Fruit fly (Drosophila melanogaster) whole organism, embryonic: Measurements from ENCODE around the gene CG3632.

Experiments used
- Bteb2 ChIP-seq: fragments of 200-800 bp; sonication (Bioruptor generic); optimal IDR thresholded peaks from 2 replicates; lab custom pipeline; 2016; ENCODE audit warnings: missing biosample characterization, missing genetic modification characterization
- CG1024 ChIP-seq: fragments of 200-800 bp; sonication (Bioruptor generic); IDR thresholded peaks from 2 replicates; pipeline ENCODE4 v1.3.6; 2022; ENCODE audit warnings: missing biosample characterization, missing genetic modification characterization
- CG12104 ChIP-seq: fragments of 200-800 bp; sonication (Bioruptor generic); optimal IDR thresholded peaks from 3 replicates; lab custom pipeline; 2016; ENCODE audit warnings: missing biosample characterization, missing genetic modification characterization
- CG12744 ChIP-seq: fragments of 200-800 bp; sonication (Bioruptor generic); optimal IDR thresholded peaks from 2 replicates; lab custom pipeline; 2016; ENCODE audit warnings: missing biosample characterization, missing genetic modification characterization
- CG13296 ChIP-seq: fragments of 200-800 bp; sonication (Bioruptor generic); optimal IDR thresholded peaks from 3 replicates; lab custom pipeline; 2018; ENCODE audit warnings: missing biosample characterization, mild to moderate bottlenecking, missing genetic modification characterization
- CG14965 ChIP-seq: fragments of 200-800 bp; sonication (Bioruptor generic); optimal IDR thresholded peaks from 2 replicates; lab custom pipeline; 2016; ENCODE audit warnings: missing biosample characterization, missing genetic modification characterization, borderline replicate concordance
- CG17385 ChIP-seq: fragments of 200-800 bp; sonication (Bioruptor generic); optimal IDR thresholded peaks from 3 replicates; lab custom pipeline; 2018; ENCODE audit warnings: missing biosample characterization, mild to moderate bottlenecking, missing genetic modification characterization
- CG17802 ChIP-seq: fragments of 200-800 bp; sonication (Bioruptor generic); optimal IDR thresholded peaks from 2 replicates; lab custom pipeline; 2018; ENCODE audit warnings: missing biosample characterization, mild to moderate bottlenecking, missing genetic modification characterization, moderate library complexity
- CG17912 ChIP-seq: fragments of 200-800 bp; sonication (Bioruptor generic); optimal IDR thresholded peaks from 2 replicates; lab custom pipeline; 2018; ENCODE audit warnings: missing biosample characterization, mild to moderate bottlenecking, missing genetic modification characterization
- CG1832 ChIP-seq: fragments of 200-800 bp; sonication (Bioruptor generic); optimal IDR thresholded peaks from 2 replicates; lab custom pipeline; 2017; ENCODE audit warnings: missing biosample characterization, mild to moderate bottlenecking, missing genetic modification characterization, inconsistent platforms
- CG2116 ChIP-seq: fragments of 200-800 bp; sonication (Bioruptor generic); optimal IDR thresholded peaks from 3 replicates; lab custom pipeline; 2018; ENCODE audit warnings: missing biosample characterization, mild to moderate bottlenecking, missing genetic modification characterization
- CG2129 ChIP-seq: fragments of 200-800 bp; sonication (Bioruptor generic); IDR thresholded peaks from 2 replicates; pipeline ENCODE4 v1.3.6; 2022; ENCODE audit warnings: missing biosample characterization, missing genetic modification characterization; ENCODE audit not compliant: partially characterized antibody
- CG30431 ChIP-seq: fragments of 200-800 bp; sonication (Bioruptor generic); optimal IDR thresholded peaks from 2 replicates; lab custom pipeline; 2017; ENCODE audit warnings: missing biosample characterization, missing genetic modification characterization
- CG33213 ChIP-seq: fragments of 200-800 bp; sonication (Bioruptor generic); optimal IDR thresholded peaks from 3 replicates; lab custom pipeline; 2016; ENCODE audit warnings: missing biosample characterization, missing genetic modification characterization
- CG43689 ChIP-seq: fragments of 200-800 bp; sonication (Bioruptor generic); IDR thresholded peaks from 2 replicates; pipeline ENCODE4 v1.3.6; 2022; ENCODE audit warnings: missing biosample characterization, missing genetic modification characterization
- CG6689 ChIP-seq: fragments of 200-800 bp; sonication (Bioruptor generic); IDR thresholded peaks from 2 replicates; pipeline ENCODE4 v1.3.6; 2022; ENCODE audit warnings: missing biosample characterization, missing genetic modification characterization
- CG8765 ChIP-seq: fragments of 200-800 bp; sonication (Bioruptor generic); IDR thresholded peaks from 2 replicates; pipeline ENCODE4 v1.3.6; 2022; ENCODE audit warnings: missing biosample characterization, missing genetic modification characterization
- Chrac-16 ChIP-seq: fragments of 200-800 bp; sonication (Bioruptor generic); optimal IDR thresholded peaks from 3 replicates; lab custom pipeline; 2016; ENCODE audit warnings: missing biosample characterization, missing genetic modification characterization
- Doc2 ChIP-seq: fragments of 200-800 bp; sonication (Bioruptor generic); IDR thresholded peaks from 2 replicates; pipeline ENCODE4 v1.3.6; 2022; ENCODE audit warnings: missing biosample characterization, missing genetic modification characterization
- Eip74EF ChIP-seq, 2 experiments: fragments of 200-800 bp in 1 of 2; fragments of >200 bp in 1 of 2; sonication (Bioruptor generic) in 1 of 2; optimal IDR thresholded peaks; 2 replicates each; lab custom pipeline; 2017 to 2019; ENCODE audit warnings: missing biosample characterization in 2 of 2, missing genetic modification characterization in 2 of 2, mild to moderate bottlenecking in 1 of 2, moderate library complexity in 1 of 2
- Hsf ChIP-seq: fragments of 200-800 bp; sonication (Bioruptor generic); optimal IDR thresholded peaks from 3 replicates; lab custom pipeline; 2016; ENCODE audit warnings: missing biosample characterization, missing genetic modification characterization
- MTF-1 ChIP-seq: fragments of 200-800 bp; sonication (Bioruptor generic); optimal IDR thresholded peaks from 2 replicates; lab custom pipeline; 2018; ENCODE audit warnings: missing biosample characterization, mild to moderate bottlenecking, missing genetic modification characterization, borderline replicate concordance
- Nf-YB ChIP-seq: fragments of 200-800 bp; sonication (Bioruptor generic); optimal IDR thresholded peaks from 3 replicates; lab custom pipeline; 2019; ENCODE audit warnings: missing biosample characterization, mild to moderate bottlenecking, missing genetic modification characterization, moderate library complexity
- Oaz ChIP-seq: fragments of 200-800 bp; sonication (Bioruptor generic); IDR thresholded peaks from 2 replicates; pipeline ENCODE4 v1.3.6; 2022; ENCODE audit warnings: missing biosample characterization, missing genetic modification characterization
- Optix ChIP-seq: fragments of 200-800 bp; sonication (Bioruptor generic); IDR thresholded peaks from 3 replicates; pipeline ENCODE4 v1.3.6; 2022; ENCODE audit warnings: missing biosample characterization, missing genetic modification characterization
- Trl ChIP-seq, 3 experiments: fragments of >200 bp in 2 of 3; fragments of 200-800 bp in 1 of 3; sonication (Bioruptor generic) in 1 of 3; optimal IDR thresholded peaks; 2 replicates in 1 of 3; 3 replicates in 2 of 3; lab custom pipeline; 2016 to 2017; ENCODE audit warnings: missing biosample characterization in 1 of 3, missing genetic modification characterization in 1 of 3
- YL-1 ChIP-seq: fragments of 200-800 bp; sonication (Bioruptor generic); optimal IDR thresholded peaks from 3 replicates; lab custom pipeline; 2017; ENCODE audit warnings: missing biosample characterization, mild to moderate bottlenecking, missing genetic modification characterization
- az2 ChIP-seq: fragments of 200-800 bp; sonication (Bioruptor generic); optimal IDR thresholded peaks from 3 replicates; lab custom pipeline; 2016; ENCODE audit warnings: missing biosample characterization, missing genetic modification characterization
- cas ChIP-seq: fragments of 200-800 bp; sonication (Bioruptor generic); IDR thresholded peaks from 2 replicates; pipeline ENCODE4 v1.3.6; 2022; ENCODE audit warnings: missing biosample characterization, missing genetic modification characterization
- danr ChIP-seq: fragments of 200-800 bp; sonication (Bioruptor generic); IDR thresholded peaks from 2 replicates; pipeline ENCODE4 v1.3.6; 2022; ENCODE audit warnings: missing biosample characterization, missing genetic modification characterization
- dmrt11E ChIP-seq: fragments of 200-800 bp; sonication (Bioruptor generic); optimal IDR thresholded peaks from 3 replicates; lab custom pipeline; 2018; ENCODE audit warnings: missing biosample characterization, mild to moderate bottlenecking, missing genetic modification characterization, moderate library complexity
- gcm ChIP-seq: fragments of 200-800 bp; sonication (Bioruptor generic); optimal IDR thresholded peaks from 2 replicates; lab custom pipeline; 2019; ENCODE audit warnings: missing biosample characterization, mild to moderate bottlenecking, missing genetic modification characterization, moderate library complexity
- grau ChIP-seq: fragments of 200-800 bp; optimal IDR thresholded peaks from 3 replicates; lab custom pipeline; 2019; ENCODE audit warnings: missing biosample characterization, mild to moderate bottlenecking, missing genetic modification characterization, moderate library complexity
- kni ChIP-seq: fragments of 200-800 bp; sonication (Bioruptor generic); optimal IDR thresholded peaks from 3 replicates; lab custom pipeline; 2017; ENCODE audit warnings: mild to moderate bottlenecking, missing biosample characterization, missing genetic modification reagents, missing genetic modification characterization
- lmd ChIP-seq: fragments of 200-800 bp; sonication (Bioruptor generic); IDR thresholded peaks from 2 replicates; pipeline ENCODE4 v1.3.6; 2022; ENCODE audit warnings: missing biosample characterization, missing genetic modification characterization
- nerfin-2 ChIP-seq: fragments of 200-800 bp; sonication (Bioruptor generic); IDR thresholded peaks from 2 replicates; pipeline ENCODE4 v1.3.6; 2022; ENCODE audit warnings: missing biosample characterization, missing genetic modification characterization; ENCODE audit not compliant: partially characterized antibody
- pnt ChIP-seq: fragments of 200-800 bp; sonication (Bioruptor generic); optimal IDR thresholded peaks from 3 replicates; lab custom pipeline; 2016; ENCODE audit warnings: missing biosample characterization, missing genetic modification characterization
- prd ChIP-seq, 3 experiments: fragments of >200 bp in 2 of 3; fragments of 200-800 bp in 1 of 3; sonication (Bioruptor generic) in 1 of 3; optimal IDR thresholded peaks in 2 of 3; IDR thresholded peaks in 1 of 3; 2 replicates in 2 of 3; 3 replicates in 1 of 3; pipeline versions ENCODE4 v1.3.6 to Lab custom; 2017 to 2022; ENCODE audit warnings: missing biosample characterization in 1 of 3, missing genetic modification characterization in 1 of 3
- psq ChIP-seq: fragments of 200-800 bp; sonication (Bioruptor generic); optimal IDR thresholded peaks from 2 replicates; lab custom pipeline; 2017; ENCODE audit warnings: missing biosample characterization, missing genetic modification characterization
- pum ChIP-seq: fragments of 200-800 bp; sonication (Bioruptor generic); optimal IDR thresholded peaks from 2 replicates; lab custom pipeline; 2016; ENCODE audit warnings: missing biosample characterization, missing genetic modification characterization
- ranshi ChIP-seq: fragments of 200-800 bp; sonication (Bioruptor generic); IDR thresholded peaks from 2 replicates; pipeline ENCODE4 v1.3.6; 2022; ENCODE audit warnings: missing biosample characterization, missing genetic modification characterization
- sc ChIP-seq, 3 experiments: fragments of >200 bp in 2 of 3; fragments of 200-800 bp in 1 of 3; sonication (Bioruptor generic) in 1 of 3; optimal IDR thresholded peaks; 2 replicates in 2 of 3; 3 replicates in 1 of 3; lab custom pipeline; 2017; ENCODE audit warnings: mild to moderate bottlenecking in 1 of 3, missing biosample characterization in 1 of 3, missing genetic modification characterization in 1 of 3, missing genetic modification reagents in 1 of 3
- seq ChIP-seq: fragments of 200-800 bp; sonication (Bioruptor generic); IDR thresholded peaks from 2 replicates; pipeline ENCODE4 v1.3.6; 2022; ENCODE audit warnings: missing biosample characterization, missing genetic modification characterization
- trem ChIP-seq: fragments of 200-800 bp; optimal IDR thresholded peaks from 3 replicates; lab custom pipeline; 2019; ENCODE audit warnings: missing biosample characterization, mild to moderate bottlenecking, missing genetic modification characterization, moderate library complexity
- ttk ChIP-seq: fragments of 200-800 bp; sonication (Bioruptor generic); IDR thresholded peaks from 2 replicates; pipeline ENCODE4 v2.1.2; 2022; ENCODE audit warnings: missing biosample characterization, missing genetic modification characterization
- unc-4 ChIP-seq: fragments of 200-800 bp; sonication (Bioruptor generic); IDR thresholded peaks from 2 replicates; pipeline ENCODE4 v1.3.6; 2022; ENCODE audit warnings: missing biosample characterization, missing genetic modification characterization; ENCODE audit not compliant: partially characterized antibody
- unpg ChIP-seq: fragments of 200-800 bp; sonication (Bioruptor generic); optimal IDR thresholded peaks from 3 replicates; lab custom pipeline; 2018; ENCODE audit warnings: missing biosample characterization, mild to moderate bottlenecking, missing genetic modification characterization, moderate library complexity

The CG3632 gene

DNA sequence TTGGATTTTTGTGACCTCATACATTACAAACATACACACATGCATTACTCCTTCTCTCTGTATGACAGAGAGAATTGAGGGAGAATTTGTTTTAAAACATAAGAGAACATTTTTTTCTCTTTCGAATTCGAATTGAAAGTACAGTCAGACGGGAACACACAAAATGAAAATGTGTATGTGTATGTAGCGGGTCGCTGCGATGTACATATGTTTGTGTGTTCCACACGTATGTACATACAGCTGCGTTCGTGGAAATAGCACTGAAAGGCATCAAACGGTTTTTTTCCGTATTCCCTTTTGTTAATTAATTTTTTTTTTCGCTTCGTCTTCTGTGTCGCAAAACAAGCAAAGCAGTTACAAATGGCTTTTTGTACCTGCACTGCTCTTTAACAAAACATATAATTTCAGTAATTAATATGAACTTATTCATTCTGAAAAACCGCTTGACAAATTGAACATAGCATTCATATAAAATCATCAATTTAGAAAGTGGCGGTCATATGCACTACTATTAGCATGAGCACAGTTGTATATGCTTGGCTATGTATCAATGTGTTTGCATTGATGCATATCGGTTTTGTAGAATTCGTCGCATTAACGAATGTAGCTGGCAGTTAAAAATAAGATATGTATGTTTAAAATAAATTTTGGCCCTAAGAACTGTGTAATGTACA lies 36.3 kb downstream of the CG3632 start (continued):
- peak; percentile 91 for TF ChIP-seq CG12744 (GFP tag; lab: Kevin White, UChicago)
- peak; percentile 95 for TF ChIP-seq unpg (GFP tag; lab: Kevin White, UChicago)
- TF ChIP-seq ttk (GFP tag; lab: Robert Waterston, UW), result peak; percentile 90
- peak; percentile 91 for TF ChIP-seq Chrac-16 (GFP tag; lab: Kevin White, UChicago)
- TF ChIP-seq unc-4 (GFP tag; lab: Robert Waterston, UW), result no peak
- TF ChIP-seq az2, result peak; percentile 94
- TF ChIP-seq CG1832, result no peak
- TF ChIP-seq Optix (GFP tag; lab: Robert Waterston, UW), result peak; percentile 91
- no peak for TF ChIP-seq Doc2 (GFP tag; lab: Robert Waterston, UW)
- no peak for TF ChIP-seq nerfin-2 (GFP tag; lab: Robert Waterston, UW)
- peak; percentile 90 for TF ChIP-seq Bteb2
- no peak for TF ChIP-seq prd (optimal IDR thresholded peaks at IDR 0.05; lab: Kevin White, UChicago)
- TF ChIP-seq prd (GFP tag; IDR thresholded peaks at IDR 0.05; lab: Robert Waterston, UW), result peak; percentile 94
- TF ChIP-seq CG17802, result peak; percentile 81
- peak; percentile 71 to 84 for TF ChIP-seq Trl (optimal IDR thresholded peaks at IDR 0.05; lab: Kevin White, UChicago)
- peak; percentile 95 for TF ChIP-seq Trl (GFP tag; optimal IDR thresholded peaks at IDR 0.05; lab: Kevin White, UChicago)
- TF ChIP-seq CG33213 (GFP tag; lab: Kevin White, UChicago), result peak; percentile 92
- peak; percentile 96 for TF ChIP-seq gcm (GFP tag; lab: Kevin White, UChicago)
- TF ChIP-seq Nf-YB (GFP tag; lab: Kevin White, UChicago), result peak; percentile 86
- TF ChIP-seq sc (optimal IDR thresholded peaks at IDR 0.05; lab: Kevin White, UChicago), result no peak
- TF ChIP-seq sc (GFP tag; optimal IDR thresholded peaks at IDR 0.05; lab: Kevin White, UChicago), result peak; percentile 92
- peak; percentile 71 for TF ChIP-seq CG14965 (GFP tag; lab: Kevin White, UChicago)
- peak; percentile 76 for TF ChIP-seq psq (GFP tag; lab: Kevin White, UChicago)
- peak; percentile 94 for TF ChIP-seq CG12104
- peak; percentile 94 for TF ChIP-seq CG17385
- no peak for TF ChIP-seq CG2129
- TF ChIP-seq CG6689 (GFP tag; lab: Robert Waterston, UW), result peak; percentile 88
- TF ChIP-seq dmrt11E, result peak; percentile 96
- TF ChIP-seq CG13296 (GFP tag; lab: Kevin White, UChicago), result peak; percentile 98
- TF ChIP-seq pnt (GFP tag; lab: Kevin White, UChicago), result peak; percentile 93
- TF ChIP-seq Hsf, result peak; percentile 96
- TF ChIP-seq CG8765 (GFP tag; lab: Robert Waterston, UW), result peak; percentile 85
- TF ChIP-seq CG43689 (GFP tag; lab: Robert Waterston, UW), result no peak; the same call in 1 of the 2 replicates
- peak; percentile 95 for TF ChIP-seq lmd (GFP tag; lab: Robert Waterston, UW)
- TF ChIP-seq pum (GFP tag; lab: Kevin White, UChicago), result peak; percentile 93
- TF ChIP-seq ranshi, result peak; percentile 86
- peak; percentile 91 for TF ChIP-seq CG17912 (GFP tag; lab: Kevin White, UChicago)
- TF ChIP-seq MTF-1 (GFP tag; lab: Kevin White, UChicago), result peak; percentile 77
- TF ChIP-seq YL-1 (GFP tag; lab: Kevin White, UChicago), result peak; percentile 91
- TF ChIP-seq Eip74EF (GFP tag; optimal IDR thresholded peaks at IDR 0.05; lab: Kevin White, UChicago), result peak in 1 of 2 experiments; percentile 98
- TF ChIP-seq CG1024, result peak; percentile 61
- peak; percentile 94 for TF ChIP-seq kni (GFP tag; lab: Kevin White, UChicago)
- peak; percentile 90 for TF ChIP-seq danr (GFP tag; lab: Robert Waterston, UW)
- peak; percentile 83 for TF ChIP-seq Oaz
- peak; percentile 92 for TF ChIP-seq CG30431 (GFP tag; lab: Kevin White, UChicago)
- TF ChIP-seq seq, result peak; percentile 93
- TF ChIP-seq grau (tag; lab: Kevin White, UChicago), result peak; percentile 96
- peak; percentile 77 for TF ChIP-seq CG2116 (GFP tag; lab: Kevin White, UChicago)
- peak; percentile 89 for TF ChIP-seq trem (tag; lab: Kevin White, UChicago)
- TF ChIP-seq cas (GFP tag; lab: Robert Waterston, UW), result peak; percentile 32; the same call in 1 of the 2 replicates
